Fruit fly (Drosophila melanogaster): ENCODE data around the gene psidin.

Gene psidin

DNA sequence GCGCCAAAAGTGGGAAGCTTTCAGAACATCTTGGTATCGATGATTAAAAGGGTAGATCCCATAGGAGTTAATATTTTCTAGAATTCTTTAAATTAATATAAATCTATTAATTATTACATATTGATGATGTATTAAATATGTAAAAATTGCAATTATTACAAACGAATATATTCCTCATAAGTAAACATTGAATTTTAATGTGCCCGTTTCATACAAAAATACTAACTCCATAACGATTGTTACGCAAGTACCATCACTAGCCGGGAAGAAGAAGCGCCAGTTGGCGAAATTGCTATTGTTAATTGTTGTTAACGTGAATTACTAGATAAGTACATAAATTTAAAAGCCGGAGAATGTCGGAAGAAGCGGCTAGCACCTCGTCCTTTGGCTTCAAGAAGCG, 36.0 kb downstream of the psidin start, which contains the start of gene mdlc (continued):
- TF ChIP-seq row (GFP tag; IDR thresholded peaks at IDR 0.05) (peak; percentile 78), Ets65A (GFP tag) (peak; percentile 84), kni (GFP tag; optimal IDR thresholded peaks at IDR 0.05) (no peak), Side (GFP tag; optimal IDR thresholded peaks at IDR 0.05) (no peak), CG8924 (tag; optimal IDR thresholded peaks at IDR 0.05) (no peak), CG14667 (GFP tag; IDR thresholded peaks at IDR 0.05) (no peak), CG9932 (GFP tag; IDR thresholded peaks at IDR 0.05) (peak; percentile 55; the same call in 1 of the 2 replicates), slou (GFP tag; optimal IDR thresholded peaks at IDR 0.05) (no peak), tx (GFP tag; optimal IDR thresholded peaks at IDR 0.05) (no peak), CoRest (tag; optimal IDR thresholded peaks at IDR 0.05) (peak; percentile 59), phol (tag; optimal IDR thresholded peaks at IDR 0.05) (peak; percentile 51), CG13624 (GFP tag; optimal IDR thresholded peaks at IDR 0.05) (no peak), ind (GFP tag; optimal IDR thresholded peaks at IDR 0.05) (peak; percentile 19), Atf6 (GFP tag; IDR thresholded peaks at IDR 0.05) (no peak), CG1602 (GFP tag; optimal IDR thresholded peaks at IDR 0.05) (no peak), NFAT (GFP tag; IDR thresholded peaks at IDR 0.05) (no peak), CG12391 (tag; optimal IDR thresholded peaks at IDR 0.05) (no peak), Oaz (GFP tag; IDR thresholded peaks at IDR 0.05) (no peak), dpn (GFP tag; optimal IDR thresholded peaks at IDR 0.05) (peak in 1 of 2 experiments; percentile 0), Gsc (GFP tag; IDR thresholded peaks at IDR 0.05) (no peak), hb (GFP tag; IDR thresholded peaks at IDR 0.05; ENCODE audit: partially characterized antibody) (no peak), MESR4 (GFP tag; optimal IDR thresholded peaks at IDR 0.05) (no peak), CG12071 (GFP tag; optimal IDR thresholded peaks at IDR 0.05) (no peak), CG2120 (GFP tag; optimal IDR thresholded peaks at IDR 0.05) (peak; percentile 10), sd (tag; optimal IDR thresholded peaks at IDR 0.05) (no peak), wek (GFP tag; optimal IDR thresholded peaks at IDR 0.05) (no peak), CTCF (GFP tag; optimal IDR thresholded peaks at IDR 0.05) (no peak), CG4360 (GFP tag; IDR thresholded peaks at IDR 0.05) (no peak), toy (GFP tag; IDR thresholded peaks at IDR 0.05) (no peak), nerfin-1 (tag; optimal IDR thresholded peaks at IDR 0.05) (no peak), danr (GFP tag; IDR thresholded peaks at IDR 0.05) (no peak), lola (GFP tag; optimal IDR thresholded peaks at IDR 0.05) (no peak), CG3847 (GFP tag; IDR thresholded peaks at IDR 0.05) (peak; percentile 26; the same call in 1 of the 2 replicates), CG13123 (GFP tag; optimal IDR thresholded peaks at IDR 0.05) (no peak), zen (tag; optimal IDR thresholded peaks at IDR 0.05) (no peak), twi (tag; optimal IDR thresholded peaks at IDR 0.05) (no peak), D (optimal IDR thresholded peaks at IDR 0.05) (no peak), D (GFP tag; optimal IDR thresholded peaks at IDR 0.05) (no peak), CG6813 (GFP tag; optimal IDR thresholded peaks at IDR 0.05) (no peak), ro (GFP tag; IDR thresholded peaks at IDR 0.05) (no peak), unpg (GFP tag; optimal IDR thresholded peaks at IDR 0.05) (no peak), Sox100B (GFP tag; optimal IDR thresholded peaks at IDR 0.05) (peak; percentile 11), emc (GFP tag; optimal IDR thresholded peaks at IDR 0.05) (no peak), Atf-2 (GFP tag; optimal IDR thresholded peaks at IDR 0.05) (no peak), Hsf (GFP tag; optimal IDR thresholded peaks at IDR 0.05) (no peak), Hey (tag; optimal IDR thresholded peaks at IDR 0.05) (no peak), Opbp (GFP tag; IDR thresholded peaks at IDR 0.05; ENCODE audit: partially characterized antibody) (0 out of 3 replicates have a peak, but pooled peaks have one; percentile 31), CG4404 (GFP tag; IDR thresholded peaks at IDR 0.05) (no peak), CG5245 (GFP tag; optimal IDR thresholded peaks at IDR 0.05) (no peak), Ptx1 (GFP tag; IDR thresholded peaks at IDR 0.05) (no peak), Xrp1 (GFP tag; IDR thresholded peaks at IDR 0.05) (no peak), Spps (tag; optimal IDR thresholded peaks at IDR 0.05) (no peak), peb (GFP tag; IDR thresholded peaks at IDR 0.05) (no peak)

Data from whole organism, embryonic.